Worm (Caenorhabditis elegans) whole organism, early embryonic: ENCODE results near the gene F35H8.2.

Source experiments
- B0310.2 ChIP-seq: sonication (generic microtip); optimal IDR thresholded peaks from 2 replicates; lab custom pipeline; 2016; ENCODE audit warnings: mild to moderate bottlenecking, missing genetic modification characterization, missing compliant biosample characterization
- F13C5.2 ChIP-seq: sonication (generic microtip); optimal IDR thresholded peaks from 2 replicates; lab custom pipeline; 2017; ENCODE audit warnings: mild to moderate bottlenecking, missing genetic modification characterization, inconsistent platforms, missing compliant biosample characterization
- aly-1 ChIP-seq: sonication (generic microtip); optimal IDR thresholded peaks from 2 replicates; lab custom pipeline; 2016; ENCODE audit warnings: missing genetic modification characterization, missing compliant biosample characterization
- ama-1 ChIP-seq: fragments of 150-350 bp; optimal IDR thresholded peaks from 2 replicates; lab custom pipeline; 2014
- ceh-13 ChIP-seq: fragments of 200-800 bp; sonication (Bioruptor generic); optimal IDR thresholded peaks from 2 replicates; lab custom pipeline; 2018; ENCODE audit warnings: mild to moderate bottlenecking, missing genetic modification characterization, missing compliant biosample characterization
- ceh-36 ChIP-seq: sonication (generic microtip); optimal IDR thresholded peaks from 2 replicates; lab custom pipeline; 2016; ENCODE audit warnings: missing genetic modification characterization, inconsistent platforms, missing compliant biosample characterization
- ets-7 ChIP-seq: sonication (generic microtip); optimal IDR thresholded peaks from 2 replicates; lab custom pipeline; 2016; ENCODE audit warnings: missing genotype, missing genetic modification characterization, missing compliant biosample characterization
- flt-1 ChIP-seq: fragments of 200-800 bp; sonication (Bioruptor generic); IDR thresholded peaks from 2 replicates; pipeline ENCODE4 v1.3.6; 2022; ENCODE audit warnings: missing genetic modification characterization, missing compliant biosample characterization
- hmbx-1 ChIP-seq: sonication (generic microtip); optimal IDR thresholded peaks from 2 replicates; lab custom pipeline; 2016; ENCODE audit warnings: mild to moderate bottlenecking, missing genetic modification characterization, missing compliant biosample characterization
- hmg-4 ChIP-seq: fragments of 200-800 bp; sonication (Bioruptor generic); optimal IDR thresholded peaks from 2 replicates; lab custom pipeline; 2018; ENCODE audit warnings: mild to moderate bottlenecking, missing genetic modification characterization, missing compliant biosample characterization
- hnd-1 ChIP-seq: sonication (generic microtip); optimal IDR thresholded peaks from 2 replicates; lab custom pipeline; 2016; ENCODE audit warnings: missing genetic modification characterization, missing compliant biosample characterization
- pes-1 ChIP-seq: fragments of 200-800 bp; sonication (Bioruptor generic); IDR thresholded peaks from 2 replicates; pipeline ENCODE4 v1.3.6; 2022; ENCODE audit warnings: missing genetic modification reagents, missing genetic modification characterization, missing compliant biosample characterization
- scrt-1 ChIP-seq: fragments of 200-800 bp; sonication (Bioruptor generic); IDR thresholded peaks from 2 replicates; pipeline ENCODE4 v1.3.6; 2022; ENCODE audit warnings: missing genetic modification characterization, missing compliant biosample characterization
- sea-1 ChIP-seq: fragments of 200-800 bp; sonication (Bioruptor generic); conservative IDR thresholded peaks from 2 replicates; pipeline ENCODE4 v1.3.6; 2022; ENCODE audit warnings: missing genetic modification characterization, missing compliant biosample characterization
- tbx-11 ChIP-seq: fragments of 200-800 bp; sonication (Bioruptor generic); IDR thresholded peaks from 2 replicates; pipeline ENCODE4 v1.3.6; 2022; ENCODE audit warnings: missing genetic modification characterization, missing compliant biosample characterization
- tbx-37 ChIP-seq: fragments of 200-800 bp; sonication (Bioruptor generic); conservative IDR thresholded peaks from 2 replicates; pipeline ENCODE4 v1.3.6; 2022; ENCODE audit warnings: missing genetic modification reagents, missing genetic modification characterization, missing compliant biosample characterization
- tra-4 ChIP-seq: sonication (generic microtip); optimal IDR thresholded peaks from 2 replicates; lab custom pipeline; 2017; ENCODE audit warnings: missing genetic modification characterization, missing compliant biosample characterization

The F35H8.2 gene

DNA sequence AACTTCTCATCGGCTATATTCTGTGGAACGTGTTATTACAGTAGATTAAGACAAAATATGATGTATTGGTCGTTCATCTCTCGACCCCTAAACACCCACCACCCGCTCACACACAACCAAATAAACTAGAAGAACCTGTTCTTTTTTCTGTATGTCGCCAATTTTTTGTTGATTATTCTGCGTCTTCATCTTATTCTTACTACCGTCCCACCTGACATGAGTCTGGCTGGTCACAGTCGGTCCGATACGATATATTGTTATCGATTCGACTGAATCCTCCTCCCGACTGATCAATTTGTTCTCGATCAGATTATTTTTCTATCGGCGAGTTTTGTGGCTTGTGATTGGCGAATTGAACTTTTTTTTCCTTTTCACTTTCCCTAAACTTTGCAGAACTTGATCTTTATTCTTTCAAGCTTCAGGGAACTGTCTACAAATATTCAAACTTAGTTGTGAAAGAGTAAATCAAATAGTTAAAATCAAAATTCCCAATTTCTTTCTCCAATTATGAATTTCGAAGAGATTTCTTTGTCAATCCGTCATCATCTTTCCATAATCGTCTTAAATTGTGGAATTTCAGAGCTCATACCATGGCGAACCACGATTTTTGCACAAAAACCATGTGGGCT, at the start of gene F35H8.2:
Gene F35H8.2, plus strand, starts transcription at position 579 of the 629 bp plus-strand sequence.
- TF ChIP-seq tbx-37 (GFP tag; lab: Robert Waterston, UW) (no peak), ama-1 (lab: Kevin White, UChicago) (no peak), aly-1 (tag; lab: Kevin White, UChicago) (no peak), tbx-11 (no peak), sea-1 (GFP tag; lab: Robert Waterston, UW) (no peak), tra-4 (no peak), hmbx-1 (no peak), ceh-13 (GFP tag; lab: Kevin White, UChicago) (no peak), flt-1 (no peak), ceh-36 (no peak), hmg-4 (GFP tag; lab: Kevin White, UChicago) (no peak), B0310.2 (tag; lab: Kevin White, UChicago) (no peak), hnd-1 (tag; lab: Kevin White, UChicago) (no peak)

DNA sequence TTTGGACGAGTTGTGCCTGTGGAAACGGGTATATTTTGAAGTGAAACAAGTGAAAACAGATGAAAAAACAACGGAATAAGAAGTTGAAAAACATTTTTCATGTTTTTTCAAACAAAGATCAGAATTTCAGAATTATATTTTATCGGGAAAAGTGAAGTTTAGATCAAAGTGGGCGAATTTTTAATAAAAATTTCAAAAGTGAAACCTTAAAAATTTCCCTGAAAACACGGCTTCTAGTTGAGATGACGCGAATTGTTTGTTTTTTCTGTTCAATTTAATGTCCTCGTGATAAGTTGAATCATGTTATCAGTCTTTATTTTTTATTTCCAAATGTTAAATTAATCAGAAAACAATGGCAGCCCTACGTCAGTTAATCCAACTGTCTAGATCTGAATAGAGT, 48.1 kb upstream of the F35H8.2 start, which contains the start of gene gcy-3:
Gene gcy-3, minus strand, starts transcription at position 101 of the 400 bp plus-strand sequence.
- no peak for TF ChIP-seq ets-7 (tag; lab: Kevin White, UChicago)
- no peak for TF ChIP-seq hmg-4 (GFP tag; lab: Kevin White, UChicago)
- no peak for TF ChIP-seq flt-1
- no peak for TF ChIP-seq ceh-36
- no peak for TF ChIP-seq ama-1 (lab: Kevin White, UChicago)
- TF ChIP-seq tbx-11, result no peak

DNA sequence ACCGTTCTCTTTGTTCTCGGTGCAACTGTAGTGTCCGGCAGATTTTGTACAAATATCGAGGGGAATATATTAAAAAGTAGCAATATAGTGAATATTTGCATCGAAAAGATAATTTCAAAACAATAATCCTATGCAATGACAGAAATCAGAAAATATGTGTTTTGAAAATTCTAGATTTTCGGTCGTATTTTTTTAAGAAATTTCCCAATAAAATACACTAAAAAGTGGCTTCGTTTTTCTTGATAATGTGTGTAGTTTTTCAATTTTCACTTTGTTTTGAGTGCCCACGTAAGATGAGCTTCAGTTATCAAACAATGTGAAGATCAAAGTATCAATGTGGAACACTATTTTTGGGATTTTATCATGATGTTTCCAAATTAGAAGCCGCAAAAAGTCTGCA, 38.5 kb upstream of the F35H8.2 start, which contains the start of gene gcy-1:
Gene gcy-1, minus strand, starts transcription at position 101 of the 400 bp plus-strand sequence.
- no peak for TF ChIP-seq ceh-13 (GFP tag; lab: Kevin White, UChicago)
- TF ChIP-seq scrt-1 (GFP tag; lab: Robert Waterston, UW), result no peak
- no peak for TF ChIP-seq hnd-1 (tag; lab: Kevin White, UChicago)
- TF ChIP-seq F13C5.2 (tag; lab: Kevin White, UChicago), result no peak
- TF ChIP-seq sea-1 (GFP tag; lab: Robert Waterston, UW), result no peak
- TF ChIP-seq flt-1, result no peak
- no peak for TF ChIP-seq aly-1 (tag; lab: Kevin White, UChicago)
- no peak for TF ChIP-seq hmbx-1
- no peak for TF ChIP-seq tbx-37 (GFP tag; lab: Robert Waterston, UW)
- no peak for TF ChIP-seq tra-4
- TF ChIP-seq ama-1 (lab: Kevin White, UChicago), result no peak
- no peak for TF ChIP-seq ets-7 (tag; lab: Kevin White, UChicago)
- TF ChIP-seq tbx-11, result no peak
- TF ChIP-seq ceh-36, result no peak
- no peak for TF ChIP-seq hmg-4 (GFP tag; lab: Kevin White, UChicago)
- TF ChIP-seq B0310.2 (tag; lab: Kevin White, UChicago), result no peak
- no peak for TF ChIP-seq pes-1 (GFP tag; lab: Robert Waterston, UW)

DNA sequence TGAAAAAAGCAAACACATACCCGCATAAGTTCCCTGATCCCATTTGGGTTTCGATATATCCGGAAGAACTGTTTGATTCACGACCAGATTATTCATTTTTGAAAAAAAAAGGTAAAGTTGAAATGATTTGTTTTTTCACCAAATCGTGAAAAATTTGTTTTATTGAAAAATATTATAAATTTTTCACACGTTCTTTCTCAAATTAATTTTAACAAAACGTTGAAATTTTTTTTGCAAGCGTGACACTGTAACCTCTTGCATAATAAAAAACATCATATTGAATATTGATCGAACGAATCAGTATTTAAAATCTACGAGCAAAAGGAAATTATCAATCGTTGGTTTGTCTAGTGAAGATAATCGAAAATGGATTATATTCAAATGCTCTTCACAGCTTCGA, 36.5 kb upstream of the F35H8.2 start, which contains the start of the genes sfxn-1.1 and AH6.3:
Gene sfxn-1.1, minus strand, starts transcription at position 101 of the 400 bp plus-strand sequence.
Gene AH6.3, plus strand, starts transcription at position 275 of the 400 bp plus-strand sequence.
- no peak for TF ChIP-seq hnd-1 (tag; lab: Kevin White, UChicago)
- TF ChIP-seq hmg-4 (GFP tag; lab: Kevin White, UChicago), result no peak
- TF ChIP-seq aly-1 (tag; lab: Kevin White, UChicago), result no peak
- TF ChIP-seq tbx-11, result no peak
- no peak for TF ChIP-seq ceh-36
- no peak for TF ChIP-seq pes-1 (GFP tag; lab: Robert Waterston, UW)
- TF ChIP-seq ceh-13 (GFP tag; lab: Kevin White, UChicago), result no peak
- no peak for TF ChIP-seq sea-1 (GFP tag; lab: Robert Waterston, UW)
- TF ChIP-seq ets-7 (tag; lab: Kevin White, UChicago), result no peak
- no peak for TF ChIP-seq flt-1

DNA sequence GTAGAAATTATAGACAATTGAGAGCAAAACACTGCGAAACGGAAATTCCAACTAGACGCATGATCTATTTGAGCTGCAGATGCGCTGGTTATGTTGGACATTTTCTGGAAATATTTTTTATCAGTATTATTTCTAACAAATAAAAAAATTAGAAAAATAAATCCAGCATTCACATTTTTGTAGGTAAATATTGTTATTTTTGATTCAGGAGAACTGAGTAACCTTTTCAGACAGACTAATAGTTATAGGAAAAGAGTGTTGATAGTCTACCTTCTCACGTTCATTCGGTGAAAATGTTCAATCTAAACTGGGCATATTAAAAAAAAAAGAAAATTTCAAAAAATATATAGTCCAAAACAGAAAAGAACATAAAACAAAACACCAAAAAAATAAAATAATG, 33.7 kb upstream of the F35H8.2 start, which contains the start of gene sra-1:
Gene sra-1, minus strand, starts transcription at position 101 of the 400 bp plus-strand sequence.
- TF ChIP-seq tbx-37 (GFP tag; lab: Robert Waterston, UW), result no peak
- TF ChIP-seq tbx-11, result no peak
- no peak for TF ChIP-seq F13C5.2 (tag; lab: Kevin White, UChicago)
- TF ChIP-seq pes-1 (GFP tag; lab: Robert Waterston, UW), result no peak
- no peak for TF ChIP-seq ceh-36
- TF ChIP-seq sea-1 (GFP tag; lab: Robert Waterston, UW), result no peak

DNA sequence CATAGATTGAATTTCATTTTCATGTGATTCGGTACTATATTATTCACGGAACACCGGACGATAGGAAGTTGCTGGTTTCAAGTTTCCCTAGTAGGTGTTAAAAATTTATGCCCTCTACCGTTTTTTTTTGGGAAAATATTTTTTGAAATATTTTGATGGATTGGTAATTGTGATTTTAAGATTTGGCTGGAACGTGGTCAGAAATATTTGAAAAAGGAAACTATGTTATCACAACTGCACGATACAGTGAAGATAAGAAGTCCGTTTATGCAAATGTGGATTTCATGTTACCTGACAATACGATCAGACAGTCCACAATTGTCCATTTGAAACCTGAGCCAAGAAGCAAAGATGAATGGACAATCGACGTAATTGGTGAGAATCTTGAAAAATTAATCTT, 32.3 kb upstream of the F35H8.2 start, which contains the start of gene AH6.17:
Gene AH6.17, plus strand, starts transcription at position 185 of the 400 bp plus-strand sequence.
- no peak for TF ChIP-seq ceh-13 (GFP tag; lab: Kevin White, UChicago)
- no peak for TF ChIP-seq aly-1 (tag; lab: Kevin White, UChicago)
- no peak for TF ChIP-seq pes-1 (GFP tag; lab: Robert Waterston, UW)
- no peak for TF ChIP-seq ama-1 (lab: Kevin White, UChicago)
- TF ChIP-seq scrt-1 (GFP tag; lab: Robert Waterston, UW), result no peak
- no peak for TF ChIP-seq tbx-11
- no peak for TF ChIP-seq tra-4
- TF ChIP-seq ceh-36, result no peak
- no peak for TF ChIP-seq hmbx-1
- no peak for TF ChIP-seq hnd-1 (tag; lab: Kevin White, UChicago)
- no peak for TF ChIP-seq hmg-4 (GFP tag; lab: Kevin White, UChicago)
- TF ChIP-seq F13C5.2 (tag; lab: Kevin White, UChicago), result no peak
- TF ChIP-seq sea-1 (GFP tag; lab: Robert Waterston, UW), result no peak

DNA sequence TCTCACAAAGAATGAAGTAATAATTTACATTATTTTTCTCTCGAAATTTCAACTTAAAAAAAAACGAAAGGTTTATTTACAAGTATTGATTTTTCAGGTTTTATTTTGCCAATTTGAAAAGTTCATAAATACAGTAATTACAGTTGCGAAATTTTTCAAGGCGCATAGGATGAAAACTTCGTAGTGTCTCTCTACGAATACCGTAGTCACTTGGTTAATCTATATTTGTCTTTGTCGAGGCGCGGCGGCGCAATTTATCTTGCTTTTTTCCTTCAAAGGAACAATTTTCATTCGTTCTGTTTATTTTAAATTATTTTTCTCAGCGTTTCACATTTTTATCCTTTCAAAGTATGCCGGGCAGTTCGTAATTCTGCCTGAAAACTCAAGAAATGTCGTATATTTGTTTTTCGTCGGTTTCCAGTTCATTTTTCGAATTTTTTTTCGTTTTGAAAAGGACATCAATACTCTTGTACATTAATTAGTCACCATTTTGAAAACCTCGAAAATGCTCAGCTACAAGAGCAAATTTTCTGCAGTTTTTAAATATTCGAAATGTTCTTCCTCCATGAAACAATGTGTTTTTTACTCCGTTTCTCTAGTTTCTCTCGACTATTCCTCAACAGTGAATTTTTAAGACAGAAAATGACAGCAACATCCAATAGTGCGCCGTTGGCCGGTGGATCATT, 31.6 kb upstream of the F35H8.2 start, which contains the start of gene mex-6:
Gene mex-6, plus strand, starts transcription at position 636 of the 686 bp plus-strand sequence.
- TF ChIP-seq hnd-1 (tag; lab: Kevin White, UChicago) (no peak), ets-7 (tag; lab: Kevin White, UChicago) (no peak), flt-1 (no peak), B0310.2 (tag; lab: Kevin White, UChicago) (no peak), scrt-1 (GFP tag; lab: Robert Waterston, UW) (no peak)
